Worm (Caenorhabditis elegans): ENCODE measurements around the gene fbxb-48.
A peak's percentile ranks its signal among the peaks of the same experiment; 100 is the strongest.

The fbxb-48 gene

ce11 chrII:1736353-1736752 is 17.3 kb upstream of the fbxb-48 start, which contains the start of gene ceh-83:
TSS of gene ceh-83 (minus strand) at chrII:1736533.
- TF ChIP-seq lin-35 (GFP tag; optimal IDR thresholded peaks at IDR 0.05) (peak; percentile 2 to 64), aly-2 (tag; optimal IDR thresholded peaks at IDR 0.05) (no peak), rnt-1 (tag; optimal IDR thresholded peaks at IDR 0.05) (peak; percentile 50), tbx-2 (tag; optimal IDR thresholded peaks at IDR 0.05) (no peak), lin-14 (GFP tag; optimal IDR thresholded peaks at IDR 0.05) (peak; percentile 80), dpl-1 (GFP tag; optimal IDR thresholded peaks at IDR 0.05) (peak in 2 of 3 experiments; percentile 16 to 34), nhr-20 (tag; optimal IDR thresholded peaks at IDR 0.05) (peak; percentile 19), egl-27 (tag; optimal IDR thresholded peaks at IDR 0.05) (no peak), hpl-2 (GFP tag; optimal IDR thresholded peaks at IDR 0.05) (no peak), efl-1 (optimal IDR thresholded peaks at IDR 0.05) (peak; percentile 57 to 68), efl-1 (GFP tag; optimal IDR thresholded peaks at IDR 0.05 in 1 of 2) (peak; percentile 36 to 94), nhr-85 (tag) (peak; percentile 59), sup-37 (GFP tag; optimal IDR thresholded peaks at IDR 0.05) (no peak), nhr-237 (tag; optimal IDR thresholded peaks at IDR 0.05) (no peak)

ce11 chrII:1735145-1735544 is 16.1 kb upstream of the fbxb-48 start:
- TF ChIP-seq nhr-76 (tag; optimal IDR thresholded peaks at IDR 0.05) (no peak), pag-3 (tag; optimal IDR thresholded peaks at IDR 0.05; ENCODE audit: borderline replicate concordance, insufficient read depth) (no peak), lin-15B (tag; optimal IDR thresholded peaks at IDR 0.05) (no peak), nhr-237 (tag; optimal IDR thresholded peaks at IDR 0.05) (no peak), mep-1 (tag; optimal IDR thresholded peaks at IDR 0.05) (no peak), hlh-4 (tag; optimal IDR thresholded peaks at IDR 0.05) (no peak), hpl-2 (GFP tag; optimal IDR thresholded peaks at IDR 0.05) (no peak), hlh-17 (GFP tag; optimal IDR thresholded peaks at IDR 0.05; ENCODE audit: borderline replicate concordance) (no peak), C34B4.2 (tag; optimal IDR thresholded peaks at IDR 0.05) (no peak), dpl-1 (GFP tag; optimal IDR thresholded peaks at IDR 0.05) (no peak), F16B12.6 (tag; optimal IDR thresholded peaks at IDR 0.05) (no peak), fkh-10 (GFP tag; optimal IDR thresholded peaks at IDR 0.05) (no peak), nhr-20 (tag; optimal IDR thresholded peaks at IDR 0.05) (no peak), vab-15 (tag; optimal IDR thresholded peaks at IDR 0.05) (no peak), alr-1 (tag; optimal IDR thresholded peaks at IDR 0.05; ENCODE audit: borderline replicate concordance) (no peak), nhr-84 (tag; optimal IDR thresholded peaks at IDR 0.05) (no peak), unc-98 (GFP tag; IDR thresholded peaks at IDR 0.05) (no peak)

- no peak for TF ChIP-seq nhr-28 (tag; optimal IDR thresholded peaks at IDR 0.05)
Observed at ce11 chrII:1731932-1732331, 12.9 kb upstream of the fbxb-48 start, which contains the start of gene ceh-82. TSS of gene ceh-82 (plus strand) at chrII:1732232.

ce11 chrII:1730103-1730502 is 11.1 kb upstream of the fbxb-48 start, which contains the start of gene ceh-81:
TSS of gene ceh-81 (plus strand) at chrII:1730403.
- TF ChIP-seq nhr-71 (tag; optimal IDR thresholded peaks at IDR 0.05) (no peak), sptf-1 (tag; optimal IDR thresholded peaks at IDR 0.05) (no peak), ama-1 (optimal IDR thresholded peaks at IDR 0.05) (no peak), zip-4 (GFP tag; optimal IDR thresholded peaks at IDR 0.05) (no peak), egl-13 (tag; optimal IDR thresholded peaks at IDR 0.05) (no peak), elt-3 (tag; optimal IDR thresholded peaks at IDR 0.05) (no peak), F16B12.6 (tag; optimal IDR thresholded peaks at IDR 0.05) (no peak), dsc-1 (tag; optimal IDR thresholded peaks at IDR 0.05) (no peak), mdl-1 (tag; optimal IDR thresholded peaks at IDR 0.05) (no peak), lir-3 (tag; optimal IDR thresholded peaks at IDR 0.05; ENCODE audit: poor library complexity) (no peak), sox-4 (tag; optimal IDR thresholded peaks at IDR 0.05) (no peak), ces-1 (GFP tag; optimal IDR thresholded peaks at IDR 0.05) (no peak), snu-23 (GFP tag; optimal IDR thresholded peaks at IDR 0.05) (no peak)

Data from whole organism, L1 larva.